Worm (Caenorhabditis elegans) whole organism, L3 larva: ENCODE data around the gene F44E7.7.

Source experiments
- ama-1 ChIP-seq: fragments of 150-350 bp; optimal IDR thresholded peaks from 2 replicates; lab custom pipeline; 2018
- snpc-4 ChIP-seq: fragments of 150-350 bp; optimal IDR thresholded peaks from 2 replicates; lab custom pipeline; 2014; ENCODE audit warnings: missing biosample characterization, missing genetic modification characterization
- tbx-2 ChIP-seq: sonication (generic microtip); optimal IDR thresholded peaks from 2 replicates; lab custom pipeline; 2016; ENCODE audit warnings: mild to moderate bottlenecking, missing genetic modification characterization, missing compliant biosample characterization
- unc-62 ChIP-seq: fragments of 150-350 bp; sonication (generic microtip); optimal IDR thresholded peaks from 4 replicates; lab custom pipeline; 2014; ENCODE audit warnings: missing biosample characterization, missing genetic modification reagents, missing genetic modification characterization

- TF ChIP-seq ama-1 (no peak), snpc-4 (tag; lab: Kevin White, UChicago) (no peak), tbx-2 (tag; lab: Kevin White, UChicago) (no peak), unc-62 (GFP tag; lab: Kevin White, UChicago) (peak; percentile 52)
These were observed 37.7 kb upstream of the F44E7.7 start for ce11 chrV:5822968-5823367.
